Worm (Caenorhabditis elegans) whole organism, L1 larva: ENCODE data around the gene cal-5.

Experiments used
- F16B12.6 ChIP-seq: fragments of 150-350 bp; optimal IDR thresholded peaks from 2 replicates; lab custom pipeline; 2014; ENCODE audit warnings: missing biosample characterization, missing genetic modification characterization
- Y116A8C.19 ChIP-seq: sonication (generic microtip); optimal IDR thresholded peaks from 2 replicates; lab custom pipeline; 2016; ENCODE audit warnings: missing compliant biosample characterization, missing genetic modification characterization, borderline replicate concordance
- alr-1 ChIP-seq: fragments of 200-800 bp; sonication (Bioruptor generic); optimal IDR thresholded peaks from 2 replicates; lab custom pipeline; 2018; ENCODE audit warnings: borderline replicate concordance, mild to moderate bottlenecking, missing genetic modification characterization, missing compliant biosample characterization
- ama-1 ChIP-seq: fragments of 150-350 bp; optimal IDR thresholded peaks from 2 replicates; lab custom pipeline; 2014
- blmp-1 ChIP-seq: fragments of 150-350 bp; optimal IDR thresholded peaks from 2 replicates; lab custom pipeline; 2014; ENCODE audit warnings: missing biosample characterization, missing genetic modification characterization
- ceh-8 ChIP-seq: fragments of 200-800 bp; sonication (Bioruptor generic); optimal IDR thresholded peaks from 2 replicates; lab custom pipeline; 2018; ENCODE audit warnings: mild to moderate bottlenecking, missing genetic modification characterization, moderate library complexity, missing compliant biosample characterization
- ceh-82 ChIP-seq, 3 experiments: fragments of 150-350 bp in 1 of 3; sonication (generic microtip) in 2 of 3; optimal IDR thresholded peaks; 2 replicates each; lab custom pipeline; 2014 to 2017; ENCODE audit warnings: missing biosample characterization in 3 of 3, missing genetic modification characterization in 3 of 3
- dpl-1 ChIP-seq, 3 experiments: fragments of 150-350 bp in 2 of 3; sonication (generic microtip) in 1 of 3; optimal IDR thresholded peaks; 2 replicates each; lab custom pipeline; 2014 to 2017; ENCODE audit warnings: missing biosample characterization in 3 of 3, missing genetic modification characterization in 3 of 3, missing genetic modification reagents in 3 of 3
- efl-1 ChIP-seq, 4 experiments: fragments of 150-350 bp; optimal IDR thresholded peaks in 3 of 4; peaks in 1 of 4; 1 replicate in 1 of 4; 2 replicates in 3 of 4; lab custom pipeline; 2014; ENCODE audit warnings: missing biosample characterization in 2 of 4, missing genetic modification characterization in 2 of 4, missing genetic modification reagents in 2 of 4
- elt-2 ChIP-seq: sonication (generic microtip); optimal IDR thresholded peaks from 2 replicates; lab custom pipeline; 2016; ENCODE audit warnings: missing genetic modification characterization, mild to moderate bottlenecking, inconsistent platforms, missing compliant biosample characterization, missing genetic modification reagents
- elt-3 ChIP-seq, 6 experiments: fragments of 150-350 bp in 1 of 6; sonication (generic microtip); optimal IDR thresholded peaks; 2 replicates each; lab custom pipeline; 2017 to 2018; ENCODE audit warnings: missing biosample characterization in 6 of 6, missing genetic modification characterization in 6 of 6, inconsistent platforms in 1 of 6
- ets-5 ChIP-seq: fragments of 200-800 bp; sonication (Bioruptor generic); IDR thresholded peaks from 2 replicates; pipeline ENCODE4 v1.3.6; 2022; ENCODE audit warnings: missing genetic modification characterization, missing compliant biosample characterization
- fkh-10 ChIP-seq: sonication (generic microtip); optimal IDR thresholded peaks from 2 replicates; lab custom pipeline; 2017; ENCODE audit warnings: missing biosample characterization, missing genetic modification reagents, missing genetic modification characterization
- fkh-4 ChIP-seq: sonication (generic microtip); optimal IDR thresholded peaks from 2 replicates; lab custom pipeline; 2016; ENCODE audit warnings: missing compliant biosample characterization, missing genetic modification characterization, borderline replicate concordance
- grh-1 ChIP-seq: fragments of 200-800 bp; sonication (Bioruptor generic); IDR thresholded peaks from 2 replicates; pipeline ENCODE4 v1.3.6; 2022; ENCODE audit warnings: missing genetic modification reagents, missing genetic modification characterization, missing compliant biosample characterization
- hlh-17 ChIP-seq: fragments of 200-800 bp; sonication (Bioruptor generic); optimal IDR thresholded peaks from 2 replicates; lab custom pipeline; 2018; ENCODE audit warnings: missing genetic modification characterization, mild to moderate bottlenecking, missing compliant biosample characterization, moderate library complexity, borderline replicate concordance
- hlh-4 ChIP-seq: sonication (generic microtip); optimal IDR thresholded peaks from 2 replicates; lab custom pipeline; 2016; ENCODE audit warnings: mild to moderate bottlenecking, missing genetic modification characterization, missing compliant biosample characterization
- isw-1 ChIP-seq: fragments of 200-800 bp; sonication (Bioruptor generic); IDR thresholded peaks from 2 replicates; pipeline ENCODE4 v1.3.6; 2022; ENCODE audit warnings: missing genetic modification characterization, missing compliant biosample characterization
- jun-1 ChIP-seq: fragments of 150-350 bp; optimal IDR thresholded peaks from 2 replicates; lab custom pipeline; 2014; ENCODE audit warnings: missing biosample characterization, missing genetic modification reagents, missing genetic modification characterization
- lin-13 ChIP-seq: fragments of 150-350 bp; optimal IDR thresholded peaks from 2 replicates; lab custom pipeline; 2014; ENCODE audit warnings: missing biosample characterization, missing genetic modification reagents, missing genetic modification characterization
- lin-14 ChIP-seq: fragments of 200-800 bp; sonication (Bioruptor generic); optimal IDR thresholded peaks from 2 replicates; lab custom pipeline; 2018; ENCODE audit warnings: mild to moderate bottlenecking, missing genetic modification characterization, moderate library complexity, missing compliant biosample characterization
- lin-35 ChIP-seq, 2 experiments: fragments of 150-350 bp; optimal IDR thresholded peaks; 2 replicates each; lab custom pipeline; 2014; ENCODE audit warnings: missing biosample characterization in 2 of 2, missing genetic modification characterization in 2 of 2, missing genetic modification reagents in 2 of 2
- lsy-2 ChIP-seq, 2 experiments: fragments of 150-350 bp; optimal IDR thresholded peaks; 2 replicates each; lab custom pipeline; 2014; ENCODE audit warnings: missing biosample characterization in 2 of 2, missing genetic modification characterization in 2 of 2
- mdl-1 ChIP-seq, 2 experiments: fragments of 150-350 bp; optimal IDR thresholded peaks; 2 replicates each; lab custom pipeline; 2014 to 2017; ENCODE audit warnings: missing biosample characterization in 2 of 2, missing genetic modification characterization in 2 of 2, inconsistent platforms in 1 of 2
- nhr-19 ChIP-seq: fragments of 200-800 bp; sonication (Bioruptor generic); conservative IDR thresholded peaks from 2 replicates; pipeline ENCODE4 v1.3.6; 2022; ENCODE audit warnings: missing genetic modification characterization, missing compliant biosample characterization
- nhr-20 ChIP-seq: sonication (generic microtip); optimal IDR thresholded peaks from 2 replicates; lab custom pipeline; 2016; ENCODE audit warnings: mild to moderate bottlenecking, missing genetic modification characterization, missing compliant biosample characterization
- nhr-237 ChIP-seq: fragments of 150-350 bp; optimal IDR thresholded peaks from 2 replicates; lab custom pipeline; 2014; ENCODE audit warnings: missing biosample characterization, missing genetic modification characterization
- nhr-28 ChIP-seq: fragments of 150-350 bp; optimal IDR thresholded peaks from 2 replicates; lab custom pipeline; 2014; ENCODE audit warnings: missing biosample characterization, missing genetic modification characterization
- nhr-47 ChIP-seq: sonication (generic microtip); optimal IDR thresholded peaks from 2 replicates; lab custom pipeline; 2016; ENCODE audit warnings: mild to moderate bottlenecking, missing genetic modification characterization, moderate library complexity, missing compliant biosample characterization
- nhr-71 ChIP-seq: sonication (generic microtip); optimal IDR thresholded peaks from 2 replicates; lab custom pipeline; 2016; ENCODE audit warnings: mild to moderate bottlenecking, missing genetic modification characterization, moderate library complexity, missing compliant biosample characterization
- nhr-77 ChIP-seq: fragments of 150-350 bp; optimal IDR thresholded peaks from 2 replicates; lab custom pipeline; 2014; ENCODE audit warnings: missing biosample characterization, missing genetic modification characterization
- nhr-85 ChIP-seq: sonication (generic microtip); peaks from one replicate; lab custom pipeline; 2016; ENCODE audit warnings: missing genetic modification characterization, inconsistent platforms, missing compliant biosample characterization
- nhr-90 ChIP-seq: sonication (generic microtip); optimal IDR thresholded peaks from 2 replicates; lab custom pipeline; 2016; ENCODE audit warnings: mild to moderate bottlenecking, missing genetic modification characterization, missing compliant biosample characterization; ENCODE audit not compliant: poor library complexity
- pax-3 ChIP-seq: fragments of 200-800 bp; sonication (Bioruptor generic); optimal IDR thresholded peaks from 2 replicates; lab custom pipeline; 2018; ENCODE audit warnings: mild to moderate bottlenecking, missing genetic modification characterization, moderate library complexity, missing compliant biosample characterization
- skn-1 ChIP-seq: fragments of 150-350 bp; optimal IDR thresholded peaks from 2 replicates; lab custom pipeline; 2014; ENCODE audit warnings: missing biosample characterization, missing genetic modification characterization
- snu-23 ChIP-seq: sonication (generic microtip); optimal IDR thresholded peaks from 2 replicates; lab custom pipeline; 2016; ENCODE audit warnings: missing genetic modification characterization, missing compliant biosample characterization
- sptf-1 ChIP-seq: fragments of 150-350 bp; optimal IDR thresholded peaks from 2 replicates; lab custom pipeline; 2014; ENCODE audit warnings: missing biosample characterization, missing genetic modification characterization
- sup-37 ChIP-seq: fragments of 200-800 bp; sonication (Bioruptor generic); optimal IDR thresholded peaks from 2 replicates; lab custom pipeline; 2018; ENCODE audit warnings: mild to moderate bottlenecking, missing genetic modification characterization, missing compliant biosample characterization
- tbx-2 ChIP-seq: sonication (generic microtip); optimal IDR thresholded peaks from 2 replicates; lab custom pipeline; 2016; ENCODE audit warnings: missing genetic modification characterization, missing compliant biosample characterization
- ztf-11 ChIP-seq, 2 experiments: sonication (generic microtip); optimal IDR thresholded peaks; 2 replicates each; lab custom pipeline; 2016 to 2017; ENCODE audit warnings: missing genetic modification characterization in 2 of 2, missing biosample characterization in 1 of 2, missing compliant biosample characterization in 1 of 2

Gene cal-5

ce11 chrX:5077696-5078343 lies at the start of gene cal-5:
Gene cal-5 (minus strand): TSS chrX:5077961.
- TF ChIP-seq nhr-20 (peak; percentile 66), tbx-2 (tag; lab: Kevin White, UChicago) (peak; percentile 37), fkh-10 (GFP tag; lab: Kevin White, UChicago) (no peak), lsy-2 (tag; optimal IDR thresholded peaks at IDR 0.05; lab: Kevin White, UChicago) (peak in 1 of 2 experiments; percentile 6), jun-1 (no peak), nhr-28 (no peak), elt-2 (tag; lab: Kevin White, UChicago) (peak; percentile 66), isw-1 (GFP tag; lab: Robert Waterston, UW) (no peak), elt-3 (tag; optimal IDR thresholded peaks at IDR 0.05; lab: Kevin White, UChicago) (peak in 5 of 6 experiments; percentile 8 to 71 (median 51)), sptf-1 (tag; lab: Kevin White, UChicago) (no peak), ama-1 (lab: Kevin White, UChicago) (no peak), sup-37 (GFP tag; lab: Kevin White, UChicago) (no peak), nhr-71 (tag; lab: Kevin White, UChicago) (peak; percentile 57), nhr-19 (0 out of 2 replicates have a peak, but pooled peaks have one; percentile 10), ceh-8 (no peak), nhr-90 (tag; lab: Kevin White, UChicago) (peak; percentile 50), efl-1 (optimal IDR thresholded peaks at IDR 0.05; lab: Kevin White, UChicago) (no peak), efl-1 (GFP tag; optimal IDR thresholded peaks at IDR 0.05 in 1 of 2; lab: Kevin White, UChicago) (peak in 1 of 2 experiments; percentile 71), nhr-47 (tag; lab: Kevin White, UChicago) (peak; percentile 26), F16B12.6 (tag; lab: Kevin White, UChicago) (no peak), lin-14 (peak; percentile 80), hlh-4 (no peak), snu-23 (GFP tag; lab: Kevin White, UChicago) (peak; percentile 44), lin-13 (GFP tag; lab: Kevin White, UChicago) (no peak), mdl-1 (tag; optimal IDR thresholded peaks at IDR 0.05; lab: Kevin White, UChicago) (peak in 1 of 2 experiments; percentile 52), nhr-77 (tag; lab: Kevin White, UChicago) (no peak), hlh-17 (GFP tag; lab: Kevin White, UChicago) (no peak), Y116A8C.19 (tag; lab: Kevin White, UChicago) (no peak), ztf-11 (tag; optimal IDR thresholded peaks at IDR 0.05; lab: Kevin White, UChicago) (no peak), grh-1 (GFP tag; lab: Robert Waterston, UW) (0 out of 2 replicates have a peak, but pooled peaks have one; percentile 15), skn-1 (tag; lab: Kevin White, UChicago) (no peak), nhr-237 (tag; lab: Kevin White, UChicago) (peak; percentile 33), blmp-1 (tag; lab: Kevin White, UChicago) (peak; percentile 10), ets-5 (no peak), lin-35 (GFP tag; optimal IDR thresholded peaks at IDR 0.05; lab: Kevin White, UChicago) (no peak), dpl-1 (GFP tag; optimal IDR thresholded peaks at IDR 0.05; lab: Kevin White, UChicago) (no peak), ceh-82 (tag; optimal IDR thresholded peaks at IDR 0.05; lab: Kevin White, UChicago) (peak in 1 of 3 experiments; percentile 2), nhr-85 (tag; lab: Kevin White, UChicago) (peak; percentile 79)

- TF ChIP-seq fkh-4 (no peak), isw-1 (GFP tag; lab: Robert Waterston, UW) (no peak), pax-3 (tag; lab: Kevin White, UChicago) (no peak), blmp-1 (tag; lab: Kevin White, UChicago) (peak; percentile 9), alr-1 (tag; lab: Kevin White, UChicago) (no peak), ama-1 (lab: Kevin White, UChicago) (no peak)
- TF ChIP-seq, all 84 proteins: peak for 1
These were observed 46.5 kb upstream of the cal-5 start for ce11 chrX:5124288-5124687.
